Fruit fly (Drosophila melanogaster) whole organism, prepupa: ENCODE results near the gene Teh4.

Experiments
- Blimp-1 ChIP-seq: fragments of 200-800 bp; sonication (Bioruptor generic); optimal IDR thresholded peaks from 3 replicates; lab custom pipeline; 2017; ENCODE audit warnings: missing biosample characterization, missing genetic modification characterization, mild to moderate bottlenecking, moderate library complexity, missing genetic modification reagents
- CG15336 ChIP-seq: fragments of 200-800 bp; sonication (Bioruptor generic); IDR thresholded peaks from 2 replicates; pipeline ENCODE4 v1.3.6; 2022; ENCODE audit warnings: missing biosample characterization, missing genetic modification characterization
- CG1621 ChIP-seq: fragments of 200-800 bp; sonication (Bioruptor generic); optimal IDR thresholded peaks from 3 replicates; lab custom pipeline; 2018; ENCODE audit warnings: missing biosample characterization, mild to moderate bottlenecking, missing genetic modification characterization
- CG16779 ChIP-seq: fragments of 200-800 bp; sonication (Bioruptor generic); optimal IDR thresholded peaks from 3 replicates; lab custom pipeline; 2017; ENCODE audit warnings: missing biosample characterization, mild to moderate bottlenecking, missing genetic modification characterization
- CG3032 ChIP-seq: fragments of 200-800 bp; optimal IDR thresholded peaks from 2 replicates; lab custom pipeline; 2019; ENCODE audit warnings: missing biosample characterization, mild to moderate bottlenecking, missing genetic modification characterization, moderate library complexity
- CG31627 ChIP-seq: fragments of 200-800 bp; sonication (Bioruptor generic); optimal IDR thresholded peaks from 3 replicates; lab custom pipeline; 2016; ENCODE audit warnings: missing biosample characterization, missing genetic modification characterization
- CG3919 ChIP-seq: fragments of 200-800 bp; sonication (Bioruptor generic); optimal IDR thresholded peaks from 3 replicates; lab custom pipeline; 2016; ENCODE audit warnings: missing biosample characterization, missing genetic modification characterization
- CG6163 ChIP-seq: fragments of 200-800 bp; sonication (Bioruptor generic); IDR thresholded peaks from 3 replicates; pipeline ENCODE4 v1.3.6; 2022; ENCODE audit warnings: missing biosample characterization, missing genetic modification characterization
- CG6276 ChIP-seq: fragments of 200-800 bp; sonication (Bioruptor generic); optimal IDR thresholded peaks from 2 replicates; lab custom pipeline; 2017; ENCODE audit warnings: missing biosample characterization, mild to moderate bottlenecking, missing genetic modification characterization
- CG6792 ChIP-seq: fragments of 200-800 bp; sonication (Bioruptor generic); optimal IDR thresholded peaks from 3 replicates; lab custom pipeline; 2016; ENCODE audit warnings: missing biosample characterization, missing genetic modification characterization
- CG6808 ChIP-seq: fragments of 200-800 bp; sonication (Bioruptor generic); optimal IDR thresholded peaks from 3 replicates; lab custom pipeline; 2017; ENCODE audit warnings: missing biosample characterization, missing genetic modification characterization, mild to moderate bottlenecking, moderate library complexity, missing genetic modification reagents
- CG7368 ChIP-seq: fragments of 200-800 bp; sonication (Bioruptor generic); optimal IDR thresholded peaks from 3 replicates; lab custom pipeline; 2016; ENCODE audit warnings: missing biosample characterization, missing genetic modification characterization
- CG9139 ChIP-seq: fragments of 200-800 bp; sonication (Bioruptor generic); optimal IDR thresholded peaks from 3 replicates; lab custom pipeline; 2017; ENCODE audit warnings: missing biosample characterization, mild to moderate bottlenecking, missing genetic modification characterization
- Eip78C ChIP-seq: fragments of 200-800 bp; sonication (Bioruptor generic); peaks from one replicate; lab custom pipeline; 2016; ENCODE audit warnings: missing biosample characterization, missing genetic modification characterization
- Ets96B ChIP-seq: fragments of 200-800 bp; optimal IDR thresholded peaks from 2 replicates; lab custom pipeline; 2019; ENCODE audit warnings: missing biosample characterization, mild to moderate bottlenecking, missing genetic modification characterization, moderate library complexity
- Hr4 ChIP-seq: fragments of 200-800 bp; sonication (Bioruptor generic); optimal IDR thresholded peaks from 3 replicates; lab custom pipeline; 2016; ENCODE audit warnings: missing biosample characterization, missing genetic modification characterization
- Sox102F ChIP-seq: fragments of 200-800 bp; sonication (Bioruptor generic); optimal IDR thresholded peaks from 2 replicates; lab custom pipeline; 2016; ENCODE audit warnings: missing biosample characterization, mild to moderate bottlenecking, missing genetic modification characterization
- Sox14 ChIP-seq: fragments of 200-800 bp; sonication (Bioruptor generic); optimal IDR thresholded peaks from 3 replicates; lab custom pipeline; 2016; ENCODE audit warnings: missing biosample characterization, missing genetic modification characterization
- acj6 ChIP-seq: fragments of 200-800 bp; sonication (Bioruptor generic); optimal IDR thresholded peaks from 3 replicates; lab custom pipeline; 2016; ENCODE audit warnings: missing biosample characterization, missing genetic modification characterization
- cyc ChIP-seq: fragments of 200-800 bp; sonication (Bioruptor generic); optimal IDR thresholded peaks from 3 replicates; lab custom pipeline; 2016; ENCODE audit warnings: missing biosample characterization, missing genetic modification characterization
- dac ChIP-seq: fragments of 200-800 bp; sonication (Bioruptor generic); optimal IDR thresholded peaks from 2 replicates; lab custom pipeline; 2017; ENCODE audit warnings: missing biosample characterization, mild to moderate bottlenecking, missing genetic modification characterization
- dsx ChIP-seq: fragments of 200-800 bp; optimal IDR thresholded peaks from 3 replicates; lab custom pipeline; 2019; ENCODE audit warnings: missing biosample characterization, mild to moderate bottlenecking, missing genetic modification characterization, moderate library complexity; ENCODE audit not compliant: poor library complexity, severe bottlenecking
- eg ChIP-seq: fragments of 200-800 bp; sonication (Bioruptor generic); IDR thresholded peaks from 3 replicates; pipeline ENCODE4 v1.3.6; 2022; ENCODE audit warnings: missing biosample characterization, missing genetic modification characterization
- fd85E ChIP-seq: fragments of 200-800 bp; sonication (Bioruptor generic); optimal IDR thresholded peaks from 3 replicates; lab custom pipeline; 2016; ENCODE audit warnings: missing biosample characterization, missing genetic modification characterization
- fkh ChIP-seq: fragments of 200-800 bp; sonication (Bioruptor generic); optimal IDR thresholded peaks from 3 replicates; lab custom pipeline; 2017; ENCODE audit warnings: missing biosample characterization, mild to moderate bottlenecking, missing genetic modification characterization, moderate library complexity
- salr ChIP-seq, 2 experiments: fragments of 200-800 bp; sonication (Bioruptor generic); optimal IDR thresholded peaks; 3 replicates each; lab custom pipeline; 2016 to 2018; ENCODE audit warnings: missing biosample characterization in 2 of 2, missing genetic modification characterization in 2 of 2, mild to moderate bottlenecking in 1 of 2
- ss ChIP-seq, 2 experiments: fragments of 200-800 bp; sonication (Bioruptor generic); optimal IDR thresholded peaks; 2 replicates in 1 of 2; 3 replicates in 1 of 2; lab custom pipeline; 2017 to 2018; ENCODE audit warnings: mild to moderate bottlenecking in 2 of 2, missing biosample characterization in 2 of 2, missing genetic modification characterization in 2 of 2, moderate library complexity in 1 of 2
- svp ChIP-seq: fragments of 200-800 bp; sonication (Bioruptor generic); peaks from one replicate; lab custom pipeline; 2016; ENCODE audit warnings: missing biosample characterization, missing genetic modification characterization
- vri ChIP-seq: fragments of 200-800 bp; sonication (Bioruptor generic); optimal IDR thresholded peaks from 3 replicates; lab custom pipeline; 2016; ENCODE audit warnings: missing biosample characterization, mild to moderate bottlenecking, missing genetic modification characterization

Teh4 gene

dm6 chr3L:4221792-4222191, 43.7 kb upstream of the Teh4 start:
- TF ChIP-seq svp (GFP tag; lab: Kevin White, UChicago) (peak; percentile 83), eg (GFP tag; lab: Robert Waterston, UW) (no peak), Ets96B (tag; lab: Kevin White, UChicago) (no peak)

dm6 chr3L:4221226-4221770, 43.2 kb upstream of the Teh4 start:
- TF ChIP-seq CG1621 (tag; lab: Kevin White, UChicago) = peak; percentile 4
- TF ChIP-seq CG6276 (GFP tag; lab: Kevin White, UChicago) = peak; percentile 27
- TF ChIP-seq CG3919 (GFP tag; lab: Kevin White, UChicago) = no peak
- TF ChIP-seq fkh = no peak
- peak in 1 of 2 experiments; percentile 10 for TF ChIP-seq ss (GFP tag; optimal IDR thresholded peaks at IDR 0.05; lab: Kevin White, UChicago)
- peak; percentile 40 for TF ChIP-seq CG16779
- TF ChIP-seq svp (GFP tag; lab: Kevin White, UChicago) = peak; percentile 97
- TF ChIP-seq dsx = peak; percentile 16
- peak; percentile 3 for TF ChIP-seq CG6808 (GFP tag; lab: Kevin White, UChicago)
- peak; percentile 24 for TF ChIP-seq Eip78C (GFP tag; lab: Kevin White, UChicago)
- TF ChIP-seq, all 60 proteins: peak for 8

- TF ChIP-seq salr (GFP tag; optimal IDR thresholded peaks at IDR 0.05; lab: Kevin White, UChicago) (no peak), vri (GFP tag; lab: Kevin White, UChicago) (peak; percentile 77), Sox102F (peak; percentile 16), Blimp-1 (GFP tag; lab: Kevin White, UChicago) (peak; percentile 41)
These were observed 42.6 kb upstream of the Teh4 start for dm6 chr3L:4220679-4221078.

dm6 chr3L:4219291-4220228, 41.5 kb upstream of the Teh4 start:
- peak; percentile 1 for TF ChIP-seq CG6276 (GFP tag; lab: Kevin White, UChicago)
- peak; percentile 42; the same call in 1 of the 3 replicates for TF ChIP-seq eg (GFP tag; lab: Robert Waterston, UW)
- no peak for TF ChIP-seq CG3032 (tag; lab: Kevin White, UChicago)
- peak; percentile 62 for TF ChIP-seq CG6163 (GFP tag; lab: Robert Waterston, UW)
- TF ChIP-seq acj6 (GFP tag; lab: Kevin White, UChicago) = no peak
- peak; percentile 48 for TF ChIP-seq Eip78C (GFP tag; lab: Kevin White, UChicago)
- peak; percentile 70 for TF ChIP-seq svp (GFP tag; lab: Kevin White, UChicago)
- TF ChIP-seq fkh = peak; percentile 63

dm6 chr3L:4215079-4215478, 37.0 kb upstream of the Teh4 start, which contains the start of gene Cpr64Ad:
Gene Cpr64Ad (plus strand): TSS chr3L:4215379.
- TF ChIP-seq CG6163 (GFP tag; lab: Robert Waterston, UW) (0 out of 3 replicates have a peak, but pooled peaks have one; percentile 10), CG6276 (GFP tag; lab: Kevin White, UChicago) (no peak), Sox102F (no peak)

dm6 chr3L:4212815-4213214, 34.7 kb upstream of the Teh4 start, which contains the start of gene Cpr64Ac:
Gene Cpr64Ac (minus strand): TSS chr3L:4212915.
- TF ChIP-seq fd85E (GFP tag; lab: Kevin White, UChicago) (no peak), Eip78C (GFP tag; lab: Kevin White, UChicago) (no peak), CG31627 (GFP tag; lab: Kevin White, UChicago) (no peak), vri (GFP tag; lab: Kevin White, UChicago) (no peak), dac (no peak), Sox14 (GFP tag; lab: Kevin White, UChicago) (no peak), CG6792 (GFP tag; lab: Kevin White, UChicago) (no peak), CG9139 (GFP tag; lab: Kevin White, UChicago) (no peak), CG15336 (no peak), CG7368 (GFP tag; lab: Kevin White, UChicago) (no peak), Hr4 (GFP tag; lab: Kevin White, UChicago) (no peak), Blimp-1 (GFP tag; lab: Kevin White, UChicago) (no peak), cyc (no peak), fkh (no peak), dsx (no peak)
